Worm (Caenorhabditis elegans) whole organism, midembryonic: Measurements from ENCODE around the gene F08H9.4.
"Not testable (repeated sequence)": the region's sequence is repeated elsewhere in the genome, so short reads cannot be mapped to it uniquely, and the experiment has no call there.

Source experiments
- T22C8.4 ChIP-seq: fragments of 200-800 bp; sonication (Bioruptor generic); IDR thresholded peaks from 2 replicates; pipeline ENCODE4 v1.3.6; 2022; ENCODE audit warnings: missing genetic modification characterization, missing compliant biosample characterization
- cog-1 ChIP-seq: sonication (generic microtip); optimal IDR thresholded peaks from 2 replicates; lab custom pipeline; 2016; ENCODE audit warnings: missing genetic modification characterization, missing compliant biosample characterization
- flt-1 ChIP-seq: fragments of 200-800 bp; sonication (Bioruptor generic); IDR thresholded peaks from 2 replicates; pipeline ENCODE4 v1.3.6; 2022; ENCODE audit warnings: missing genetic modification characterization, missing compliant biosample characterization
- klf-2 ChIP-seq: fragments of 200-800 bp; sonication (Bioruptor generic); conservative IDR thresholded peaks from 2 replicates; pipeline ENCODE4 v1.3.6; 2022; ENCODE audit warnings: missing genetic modification reagents, missing genetic modification characterization, missing compliant biosample characterization
- med-1 ChIP-seq: sonication (generic microtip); optimal IDR thresholded peaks from 2 replicates; lab custom pipeline; 2017; ENCODE audit warnings: missing genetic modification characterization, mild to moderate bottlenecking, missing compliant biosample characterization, antibody characterized with exemption, missing genetic modification reagents; ENCODE audit not compliant: insufficient read depth
- ref-1 ChIP-seq: fragments of 200-800 bp; sonication (Bioruptor generic); conservative IDR thresholded peaks from 2 replicates; pipeline ENCODE4 v1.3.6; 2022; ENCODE audit warnings: missing genetic modification reagents, missing genetic modification characterization, missing compliant biosample characterization
- tab-1 ChIP-seq: fragments of 200-800 bp; sonication (Bioruptor generic); IDR thresholded peaks from 2 replicates; pipeline ENCODE4 v1.3.6; 2022; ENCODE audit warnings: missing genetic modification characterization, missing compliant biosample characterization
- ztf-23 ChIP-seq: fragments of 200-800 bp; sonication (Bioruptor generic); IDR thresholded peaks from 2 replicates; pipeline ENCODE4 v1.3.6; 2022; ENCODE audit warnings: missing genetic modification reagents, missing genetic modification characterization, missing compliant biosample characterization
- ztf-29 ChIP-seq: fragments of 200-800 bp; sonication (Bioruptor generic); IDR thresholded peaks from 2 replicates; pipeline ENCODE4 v1.3.6; 2022; ENCODE audit warnings: missing genetic modification reagents, missing genetic modification characterization, missing compliant biosample characterization

F08H9.4 gene

ce11 chrV:14468196-14468874 lies 4.1 kb upstream of the F08H9.4 start, which contains the start of gene srz-97:
TSS of gene srz-97 (minus strand) at chrV:14468246.
- TF ChIP-seq tab-1 (no peak), klf-2 (GFP tag; lab: Robert Waterston, UW) (no peak), flt-1 (0 out of 2 replicates have a peak, but pooled peaks have one; percentile 11), T22C8.4 (GFP tag; lab: Robert Waterston, UW) (no peak), cog-1 (tag; lab: Kevin White, UChicago) (no peak), ref-1 (GFP tag; lab: Robert Waterston, UW) (0 out of 2 replicates have a peak, but pooled peaks have one; percentile 41), med-1 (GFP tag; lab: Kevin White, UChicago) (no peak)

ce11 chrV:14463087-14463486 lies 1.1 kb downstream of the F08H9.4 start, which contains the start of gene F08H9.3:
TSS of gene F08H9.3 (minus strand) at chrV:14463338.
- not testable (repeated sequence) for TF ChIP-seq T22C8.4, ztf-23, ref-1 (GFP tag; lab: Robert Waterston, UW)

ce11 chrV:14462653-14463052 lies 1.6 kb downstream of the F08H9.4 start:
- no peak for TF ChIP-seq cog-1 (tag; lab: Kevin White, UChicago)
- no peak for TF ChIP-seq ref-1 (GFP tag; lab: Robert Waterston, UW)
- no peak for TF ChIP-seq T22C8.4 (GFP tag; lab: Robert Waterston, UW)

- TF ChIP-seq med-1 (GFP tag; lab: Kevin White, UChicago) (no peak), cog-1 (tag; lab: Kevin White, UChicago) (no peak), tab-1 (no peak), ztf-29 (GFP tag; lab: Robert Waterston, UW) (no peak), ztf-23 (GFP tag; lab: Robert Waterston, UW) (no peak), ref-1 (GFP tag; lab: Robert Waterston, UW) (no peak), flt-1 (no peak), T22C8.4 (GFP tag; lab: Robert Waterston, UW) (no peak), klf-2 (GFP tag; lab: Robert Waterston, UW) (no peak)
Observed at ce11 chrV:14460615-14461102, 3.6 kb downstream of the F08H9.4 start, which contains the start of gene F08H9.2. TSS of gene F08H9.2 (plus strand) at chrV:14460665.

ce11 chrV:14460122-14460521 lies 4.1 kb downstream of the F08H9.4 start:
- TF ChIP-seq ztf-23 (GFP tag; lab: Robert Waterston, UW): no peak
- TF ChIP-seq tab-1: no peak
- TF ChIP-seq T22C8.4 (GFP tag; lab: Robert Waterston, UW): no peak
- TF ChIP-seq ref-1 (GFP tag; lab: Robert Waterston, UW): no peak
- TF ChIP-seq klf-2 (GFP tag; lab: Robert Waterston, UW): no peak
- TF ChIP-seq med-1 (GFP tag; lab: Kevin White, UChicago): no peak
- no peak for TF ChIP-seq cog-1 (tag; lab: Kevin White, UChicago)
- no peak for TF ChIP-seq flt-1
- no peak for TF ChIP-seq ztf-29 (GFP tag; lab: Robert Waterston, UW)

- TF ChIP-seq ztf-23 (GFP tag; lab: Robert Waterston, UW) (no peak), tab-1 (no peak), med-1 (GFP tag; lab: Kevin White, UChicago) (no peak)
Observed at ce11 chrV:14457070-14457469, 7.2 kb downstream of the F08H9.4 start, which contains the start of gene coh-3. TSS of gene coh-3 (plus strand) at chrV:14457422.

- TF ChIP-seq ztf-29 (GFP tag; lab: Robert Waterston, UW): no peak
- TF ChIP-seq med-1 (GFP tag; lab: Kevin White, UChicago): no peak
- TF ChIP-seq cog-1 (tag; lab: Kevin White, UChicago): no peak
- TF ChIP-seq ztf-23 (GFP tag; lab: Robert Waterston, UW): no peak
- no peak for TF ChIP-seq klf-2 (GFP tag; lab: Robert Waterston, UW)
- TF ChIP-seq tab-1: no peak
- TF ChIP-seq ref-1 (GFP tag; lab: Robert Waterston, UW): no peak
- no peak for TF ChIP-seq flt-1
- no peak for TF ChIP-seq T22C8.4 (GFP tag; lab: Robert Waterston, UW)
Observed at ce11 chrV:14456626-14457025, 7.6 kb downstream of the F08H9.4 start, which contains the start of gene bmk-1. TSS of gene bmk-1 (minus strand) at chrV:14456984.

ce11 chrV:14449397-14449796 lies 14.8 kb downstream of the F08H9.4 start, which contains the start of gene F23B12.7:
TSS of gene F23B12.7 (plus strand) at chrV:14449697.
- no peak for TF ChIP-seq klf-2 (GFP tag; lab: Robert Waterston, UW)
- TF ChIP-seq T22C8.4 (GFP tag; lab: Robert Waterston, UW): no peak
- no peak for TF ChIP-seq ztf-29 (GFP tag; lab: Robert Waterston, UW)
- TF ChIP-seq cog-1 (tag; lab: Kevin White, UChicago): no peak

- no peak for TF ChIP-seq flt-1
- no peak for TF ChIP-seq ref-1 (GFP tag; lab: Robert Waterston, UW)
- TF ChIP-seq med-1 (GFP tag; lab: Kevin White, UChicago): no peak
Observed at ce11 chrV:14448669-14449068, 15.6 kb downstream of the F08H9.4 start.

- TF ChIP-seq ref-1 (GFP tag; lab: Robert Waterston, UW): no peak
- no peak for TF ChIP-seq tab-1
- no peak for TF ChIP-seq cog-1 (tag; lab: Kevin White, UChicago)
- no peak for TF ChIP-seq ztf-23 (GFP tag; lab: Robert Waterston, UW)
- TF ChIP-seq flt-1: no peak
- no peak for TF ChIP-seq ztf-29 (GFP tag; lab: Robert Waterston, UW)
- TF ChIP-seq klf-2 (GFP tag; lab: Robert Waterston, UW): no peak
- TF ChIP-seq med-1 (GFP tag; lab: Kevin White, UChicago): no peak
- TF ChIP-seq T22C8.4 (GFP tag; lab: Robert Waterston, UW): no peak
Observed at ce11 chrV:14447240-14447763, 16.9 kb downstream of the F08H9.4 start, which contains the start of the genes dlat-1 and fntb-1. TSS of gene dlat-1 (minus strand) at chrV:14447290. TSS of gene fntb-1 (plus strand) at chrV:14447651.
